Fruit fly (Drosophila melanogaster): ENCODE measurements around the gene CG14020.

DNA sequence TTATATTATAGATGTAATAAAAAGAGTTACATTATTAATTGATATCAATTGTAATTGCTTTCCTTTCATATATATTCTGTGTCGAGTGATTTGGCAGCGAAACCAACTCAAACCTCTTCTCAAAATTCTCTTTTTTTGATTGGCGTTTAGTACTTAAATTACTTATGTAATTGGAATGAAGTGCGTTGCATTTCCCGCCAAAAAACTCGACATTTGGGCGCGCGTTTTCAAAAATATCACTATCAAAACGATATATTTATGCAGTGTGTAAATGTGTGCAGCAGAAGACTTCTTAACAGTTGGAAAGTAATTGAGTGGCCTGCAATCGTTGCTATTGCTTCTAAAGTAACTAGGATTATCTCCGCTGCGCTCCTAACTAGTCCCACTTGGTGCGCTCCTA, 19.5 kb downstream of the CG14020 start:
- TF ChIP-seq Myc (optimal IDR thresholded peaks at IDR 0.05), result no peak
- no peak for TF ChIP-seq pan (optimal IDR thresholded peaks at IDR 0.05)
- no peak for TF ChIP-seq GATAd (GFP tag; optimal IDR thresholded peaks at IDR 0.05)
- TF ChIP-seq Mio (GFP tag; optimal IDR thresholded peaks at IDR 0.05), result no peak
- no peak for TF ChIP-seq N (GFP tag; optimal IDR thresholded peaks at IDR 0.05)
- no peak for TF ChIP-seq foxo (GFP tag; optimal IDR thresholded peaks at IDR 0.05)
- no peak for TF ChIP-seq CG9705 (GFP tag; optimal IDR thresholded peaks at IDR 0.05)
- no peak for TF ChIP-seq usp (GFP tag; optimal IDR thresholded peaks at IDR 0.05)
- no peak for TF ChIP-seq dsf (GFP tag; optimal IDR thresholded peaks at IDR 0.05; ENCODE audit: borderline replicate concordance)
- no peak for TF ChIP-seq ey (GFP tag; optimal IDR thresholded peaks at IDR 0.05)
